Worm (Caenorhabditis elegans) whole organism, mixed stage, embryonic: ENCODE results near the gene C40C9.3.

ENCODE experiments used
- M03D4.4 ChIP-seq: sonication (generic microtip); optimal IDR thresholded peaks from 2 replicates; lab custom pipeline; 2017; ENCODE audit warnings: mild to moderate bottlenecking, missing genetic modification characterization, missing compliant biosample characterization
- blmp-1 ChIP-seq: fragments of 150-350 bp; optimal IDR thresholded peaks from 2 replicates; lab custom pipeline; 2014; ENCODE audit warnings: missing biosample characterization, missing genetic modification characterization
- ceh-39 ChIP-seq: fragments of 150-350 bp; optimal IDR thresholded peaks from 2 replicates; lab custom pipeline; 2014; ENCODE audit warnings: missing biosample characterization, missing genetic modification characterization
- ceh-43 ChIP-seq: fragments of 200-800 bp; sonication (Bioruptor generic); optimal IDR thresholded peaks from 2 replicates; lab custom pipeline; 2018; ENCODE audit warnings: mild to moderate bottlenecking, missing genetic modification characterization, moderate library complexity, missing compliant biosample characterization
- ceh-83 ChIP-seq: fragments of 200-800 bp; sonication (Bioruptor generic); optimal IDR thresholded peaks from 2 replicates; lab custom pipeline; 2018; ENCODE audit warnings: mild to moderate bottlenecking, missing genetic modification characterization, missing compliant biosample characterization
- ces-1 ChIP-seq: fragments of 150-350 bp; optimal IDR thresholded peaks from 2 replicates; lab custom pipeline; 2014; ENCODE audit warnings: missing biosample characterization, missing genetic modification reagents, missing genetic modification characterization
- cnd-1 ChIP-seq: fragments of 200-800 bp; sonication (Bioruptor generic); optimal IDR thresholded peaks from 2 replicates; lab custom pipeline; 2018; ENCODE audit warnings: mild to moderate bottlenecking, missing genetic modification characterization, missing compliant biosample characterization
- drap-1 ChIP-seq: fragments of 200-800 bp; sonication (Bioruptor generic); optimal IDR thresholded peaks from 3 replicates; lab custom pipeline; 2018; ENCODE audit warnings: mild to moderate bottlenecking, missing genetic modification characterization, missing compliant biosample characterization
- elt-1 ChIP-seq: sonication (generic microtip); optimal IDR thresholded peaks from 2 replicates; lab custom pipeline; 2017; ENCODE audit warnings: missing genetic modification characterization, mild to moderate bottlenecking, missing compliant biosample characterization, antibody characterized with exemption, moderate library complexity, borderline replicate concordance; ENCODE audit not compliant: insufficient read depth
- elt-3 ChIP-seq: fragments of 150-350 bp; optimal IDR thresholded peaks from 2 replicates; lab custom pipeline; 2014; ENCODE audit warnings: missing biosample characterization, missing genetic modification characterization
- flh-1 ChIP-seq: fragments of 200-800 bp; sonication (Bioruptor generic); optimal IDR thresholded peaks from 2 replicates; lab custom pipeline; 2018; ENCODE audit warnings: mild to moderate bottlenecking, missing genetic modification characterization, moderate library complexity, missing compliant biosample characterization
- ham-2 ChIP-seq: fragments of 200-800 bp; sonication (Bioruptor generic); optimal IDR thresholded peaks from 2 replicates; lab custom pipeline; 2018; ENCODE audit warnings: mild to moderate bottlenecking, missing genetic modification characterization, missing compliant biosample characterization
- hlh-1 ChIP-seq: fragments of 150-350 bp; optimal IDR thresholded peaks from 2 replicates; lab custom pipeline; 2014; ENCODE audit warnings: missing biosample characterization, missing genetic modification reagents, missing genetic modification characterization
- lin-13 ChIP-seq: fragments of 150-350 bp; optimal IDR thresholded peaks from 2 replicates; lab custom pipeline; 2014; ENCODE audit warnings: missing biosample characterization, missing genetic modification characterization
- lin-32 ChIP-seq: fragments of 200-800 bp; sonication (Bioruptor generic); optimal IDR thresholded peaks from 2 replicates; lab custom pipeline; 2018; ENCODE audit warnings: mild to moderate bottlenecking, missing genetic modification characterization, missing compliant biosample characterization
- lsy-2 ChIP-seq: fragments of 150-350 bp; optimal IDR thresholded peaks from 2 replicates; lab custom pipeline; 2014; ENCODE audit warnings: missing biosample characterization, missing genetic modification characterization
- mab-5 ChIP-seq: fragments of 150-350 bp; optimal IDR thresholded peaks from 2 replicates; lab custom pipeline; 2014; ENCODE audit warnings: missing biosample characterization, missing genetic modification characterization
- mep-1 ChIP-seq: fragments of 150-350 bp; optimal IDR thresholded peaks from 2 replicates; lab custom pipeline; 2017; ENCODE audit warnings: missing biosample characterization, missing genetic modification reagents, missing genetic modification characterization, inconsistent platforms
- mls-2 ChIP-seq: sonication (generic microtip); optimal IDR thresholded peaks from 2 replicates; lab custom pipeline; 2016; ENCODE audit warnings: mild to moderate bottlenecking, missing genetic modification characterization, moderate library complexity, missing compliant biosample characterization
- nhr-12 ChIP-seq: fragments of 150-350 bp; optimal IDR thresholded peaks from 2 replicates; lab custom pipeline; 2014; ENCODE audit warnings: missing biosample characterization, missing genetic modification characterization
- nhr-2 ChIP-seq: fragments of 150-350 bp; optimal IDR thresholded peaks from 2 replicates; lab custom pipeline; 2014; ENCODE audit warnings: missing biosample characterization, missing genetic modification characterization
- nhr-237 ChIP-seq: fragments of 150-350 bp; optimal IDR thresholded peaks from 2 replicates; lab custom pipeline; 2014; ENCODE audit warnings: missing biosample characterization, missing genetic modification characterization
- nhr-28 ChIP-seq: fragments of 150-350 bp; optimal IDR thresholded peaks from 2 replicates; lab custom pipeline; 2014; ENCODE audit warnings: missing biosample characterization, missing genetic modification characterization
- nhr-76 ChIP-seq: sonication (generic microtip); optimal IDR thresholded peaks from 2 replicates; lab custom pipeline; 2017; ENCODE audit warnings: missing biosample characterization, missing genetic modification characterization
- pha-4 ChIP-seq: fragments of 150-350 bp; optimal IDR thresholded peaks from 2 replicates; lab custom pipeline; 2018; ENCODE audit warnings: missing biosample characterization, missing genetic modification reagents, missing genetic modification characterization
- sem-2 ChIP-seq: fragments of 200-800 bp; sonication (Bioruptor generic); optimal IDR thresholded peaks from 2 replicates; lab custom pipeline; 2018; ENCODE audit warnings: mild to moderate bottlenecking, missing genetic modification characterization, missing compliant biosample characterization
- snpc-4 ChIP-seq: fragments of 150-350 bp; optimal IDR thresholded peaks from 2 replicates; lab custom pipeline; 2014; ENCODE audit warnings: missing biosample characterization, missing genetic modification characterization
- sptf-1 ChIP-seq: sonication (generic microtip); optimal IDR thresholded peaks from 2 replicates; lab custom pipeline; 2017; ENCODE audit warnings: mild to moderate bottlenecking, missing genetic modification characterization, moderate library complexity, missing compliant biosample characterization
- tbx-8 ChIP-seq: fragments of 200-800 bp; sonication (Bioruptor generic); optimal IDR thresholded peaks from 2 replicates; lab custom pipeline; 2018; ENCODE audit warnings: mild to moderate bottlenecking, missing genetic modification characterization, moderate library complexity, missing compliant biosample characterization
- unc-120 ChIP-seq: sonication (generic microtip); optimal IDR thresholded peaks from 2 replicates; lab custom pipeline; 2017; ENCODE audit warnings: missing genetic modification characterization, missing compliant biosample characterization; ENCODE audit not compliant: poor library complexity, severe bottlenecking
- unc-39 ChIP-seq: fragments of 150-350 bp; optimal IDR thresholded peaks from 2 replicates; lab custom pipeline; 2014; ENCODE audit warnings: missing biosample characterization, missing genetic modification characterization
- unc-62 ChIP-seq: fragments of 150-350 bp; optimal IDR thresholded peaks from 2 replicates; lab custom pipeline; 2014; ENCODE audit warnings: missing biosample characterization, missing genetic modification reagents, missing genetic modification characterization
- zip-8 ChIP-seq: fragments of 150-350 bp; optimal IDR thresholded peaks from 2 replicates; lab custom pipeline; 2014; ENCODE audit warnings: missing biosample characterization, missing genetic modification characterization
- ztf-11 ChIP-seq: fragments of 150-350 bp; optimal IDR thresholded peaks from 2 replicates; lab custom pipeline; 2014; ENCODE audit warnings: missing biosample characterization, missing genetic modification characterization

Gene C40C9.3

ce11 chrX:13670966-13671365, 23.6 kb downstream of the C40C9.3 start:
- TF ChIP-seq blmp-1 (tag; lab: Kevin White, UChicago): no peak
- TF ChIP-seq ceh-83: no peak
- TF ChIP-seq hlh-1 (tag; lab: Kevin White, UChicago): peak; percentile 60
- TF ChIP-seq nhr-2 (tag; lab: Kevin White, UChicago): no peak
- TF ChIP-seq sem-2: no peak
- TF ChIP-seq, all 35 proteins: peak for 1

DNA sequence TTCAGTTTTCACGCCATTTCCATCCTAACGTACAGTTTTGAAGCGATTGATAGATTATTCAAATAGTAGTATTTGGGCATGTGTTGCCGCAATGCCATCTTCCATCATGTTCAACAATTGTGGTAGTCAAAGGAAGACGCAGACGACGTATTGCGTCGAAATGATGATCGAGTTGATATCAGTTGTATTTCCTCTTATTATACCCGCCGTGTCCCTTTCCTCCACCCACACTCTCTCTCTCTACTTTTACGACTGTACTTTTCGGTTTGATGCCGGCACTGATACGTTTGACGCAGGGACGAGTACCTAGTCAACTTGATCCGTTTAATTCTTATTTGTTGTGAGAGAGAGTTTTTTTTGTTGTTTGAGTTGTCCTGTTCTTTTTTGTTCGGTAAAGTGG, 25.2 kb downstream of the C40C9.3 start:
- TF ChIP-seq elt-1 (tag; lab: Kevin White, UChicago): peak; percentile 35
- no peak for TF ChIP-seq ces-1 (GFP tag; lab: Kevin White, UChicago)

ce11 chrX:13675444-13675843, 28.0 kb downstream of the C40C9.3 start:
- TF ChIP-seq mab-5 (tag; lab: Kevin White, UChicago) (no peak), ces-1 (GFP tag; lab: Kevin White, UChicago) (no peak), nhr-237 (no peak), lin-32 (GFP tag; lab: Kevin White, UChicago) (no peak), nhr-76 (tag; lab: Kevin White, UChicago) (no peak), unc-39 (no peak), nhr-12 (tag; lab: Kevin White, UChicago) (no peak), unc-120 (tag; lab: Kevin White, UChicago) (peak; percentile 13), zip-8 (tag; lab: Kevin White, UChicago) (no peak), ham-2 (GFP tag; lab: Kevin White, UChicago) (peak; percentile 92), M03D4.4 (tag; lab: Kevin White, UChicago) (no peak), cnd-1 (no peak), flh-1 (no peak), sptf-1 (tag; lab: Kevin White, UChicago) (peak; percentile 51), ceh-43 (GFP tag; lab: Kevin White, UChicago) (no peak), ceh-83 (no peak), lsy-2 (tag; lab: Kevin White, UChicago) (no peak), ceh-39 (peak; percentile 17), elt-1 (tag; lab: Kevin White, UChicago) (no peak), nhr-28 (tag; lab: Kevin White, UChicago) (no peak), tbx-8 (GFP tag; lab: Kevin White, UChicago) (no peak), blmp-1 (tag; lab: Kevin White, UChicago) (no peak), nhr-2 (tag; lab: Kevin White, UChicago) (peak; percentile 29), mls-2 (peak; percentile 48), lin-13 (tag; lab: Kevin White, UChicago) (no peak), unc-62 (GFP tag; lab: Kevin White, UChicago) (no peak)

DNA sequence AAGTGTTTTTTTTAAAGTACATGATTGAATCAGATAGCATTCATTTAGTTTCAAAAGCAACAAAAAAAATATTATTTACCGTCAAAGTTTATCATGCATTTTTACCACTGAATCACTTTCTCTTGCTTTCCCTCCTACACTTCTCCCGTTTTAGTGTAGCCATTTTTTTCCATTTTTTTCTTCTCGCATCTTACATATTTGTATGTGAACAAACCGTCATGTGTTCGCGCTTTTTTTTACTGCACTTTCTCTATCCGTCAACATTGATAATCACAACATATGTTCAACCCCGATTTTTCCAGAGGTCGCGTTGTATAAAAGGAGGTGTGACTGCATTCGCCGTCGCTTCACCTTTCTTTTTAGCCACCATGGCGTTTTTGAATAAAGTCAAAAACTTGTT, 29.5 kb downstream of the C40C9.3 start, which contains the start of gene gck-4:
Gene gck-4 (plus strand): TSS at position 301 of the 400 bp plus-strand sequence.
- no peak for TF ChIP-seq sem-2
- no peak for TF ChIP-seq cnd-1
- no peak for TF ChIP-seq nhr-76 (tag; lab: Kevin White, UChicago)
- TF ChIP-seq ceh-83: no peak

DNA sequence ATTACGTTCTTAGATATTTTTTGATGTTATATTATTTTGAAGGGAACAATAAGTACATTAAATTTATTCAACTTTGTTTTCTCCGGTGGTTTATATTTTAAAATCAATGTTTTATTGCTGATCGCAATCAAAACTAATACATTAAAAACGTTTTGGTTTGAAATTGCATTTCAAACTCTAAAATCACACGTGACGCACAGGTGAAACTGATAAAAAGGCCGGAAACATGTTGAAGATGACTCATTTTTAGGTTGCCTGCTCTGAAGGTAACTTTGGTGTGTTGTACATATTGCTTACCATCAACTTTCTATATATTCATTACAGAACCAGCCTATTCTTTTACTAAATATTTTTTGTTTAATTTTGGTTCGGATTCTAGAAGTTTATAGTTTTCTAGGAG, 38.3 kb downstream of the C40C9.3 start:
- TF ChIP-seq zip-8 (tag; lab: Kevin White, UChicago) (no peak), blmp-1 (tag; lab: Kevin White, UChicago) (no peak), flh-1 (no peak), ces-1 (GFP tag; lab: Kevin White, UChicago) (no peak), nhr-2 (tag; lab: Kevin White, UChicago) (no peak)

DNA sequence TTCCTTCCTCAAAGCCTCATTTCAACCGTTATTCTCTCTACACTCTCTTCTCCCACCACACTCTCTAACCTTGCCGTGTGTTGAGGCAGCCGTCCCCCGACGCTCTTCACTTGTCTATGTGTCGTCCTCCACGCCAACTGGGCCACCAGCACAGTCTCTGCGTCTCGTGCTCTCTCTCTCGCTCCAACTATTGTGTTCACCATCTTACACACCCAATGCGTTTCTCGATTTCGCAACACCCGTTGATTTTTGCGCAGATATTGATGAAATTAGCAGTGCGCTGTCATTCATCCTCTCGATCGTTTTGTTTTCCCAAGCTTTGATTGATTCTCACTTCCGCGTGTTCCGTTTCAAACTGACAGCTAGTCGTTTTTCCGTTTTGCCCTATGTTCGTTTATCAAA, 39.7 kb downstream of the C40C9.3 start:
- TF ChIP-seq cnd-1: no peak
- peak; percentile 91 for TF ChIP-seq unc-62 (GFP tag; lab: Kevin White, UChicago)
- TF ChIP-seq flh-1: no peak
- peak; percentile 11 for TF ChIP-seq lin-32 (GFP tag; lab: Kevin White, UChicago)
- TF ChIP-seq nhr-2 (tag; lab: Kevin White, UChicago): no peak
- peak; percentile 30 for TF ChIP-seq nhr-76 (tag; lab: Kevin White, UChicago)
- no peak for TF ChIP-seq mab-5 (tag; lab: Kevin White, UChicago)
- TF ChIP-seq ztf-11: peak; percentile 49
- TF ChIP-seq hlh-1 (tag; lab: Kevin White, UChicago): peak; percentile 90
- no peak for TF ChIP-seq unc-39
- no peak for TF ChIP-seq snpc-4 (tag; lab: Kevin White, UChicago)
- no peak for TF ChIP-seq mep-1 (tag; lab: Kevin White, UChicago)
- no peak for TF ChIP-seq sem-2
- no peak for TF ChIP-seq M03D4.4 (tag; lab: Kevin White, UChicago)
- peak; percentile 25 for TF ChIP-seq sptf-1 (tag; lab: Kevin White, UChicago)
- no peak for TF ChIP-seq nhr-12 (tag; lab: Kevin White, UChicago)
- no peak for TF ChIP-seq elt-3 (tag; lab: Kevin White, UChicago)
- no peak for TF ChIP-seq tbx-8 (GFP tag; lab: Kevin White, UChicago)
- peak; percentile 28 for TF ChIP-seq lin-13 (tag; lab: Kevin White, UChicago)
- TF ChIP-seq drap-1 (GFP tag; lab: Kevin White, UChicago): peak; percentile 12
- no peak for TF ChIP-seq nhr-28 (tag; lab: Kevin White, UChicago)
- TF ChIP-seq mls-2: no peak
- TF ChIP-seq lsy-2 (tag; lab: Kevin White, UChicago): peak; percentile 18
- TF ChIP-seq ceh-39: no peak
- no peak for TF ChIP-seq pha-4 (tag; lab: Kevin White, UChicago)
- peak; percentile 41 for TF ChIP-seq ham-2 (GFP tag; lab: Kevin White, UChicago)
- no peak for TF ChIP-seq ceh-83
- peak; percentile 8 for TF ChIP-seq nhr-237
- TF ChIP-seq unc-120 (tag; lab: Kevin White, UChicago): peak; percentile 72
- TF ChIP-seq ceh-43 (GFP tag; lab: Kevin White, UChicago): no peak
- no peak for TF ChIP-seq blmp-1 (tag; lab: Kevin White, UChicago)
- no peak for TF ChIP-seq elt-1 (tag; lab: Kevin White, UChicago)
